Worm (Caenorhabditis elegans): ENCODE data around the gene irld-33.

The irld-33 gene

DNA sequence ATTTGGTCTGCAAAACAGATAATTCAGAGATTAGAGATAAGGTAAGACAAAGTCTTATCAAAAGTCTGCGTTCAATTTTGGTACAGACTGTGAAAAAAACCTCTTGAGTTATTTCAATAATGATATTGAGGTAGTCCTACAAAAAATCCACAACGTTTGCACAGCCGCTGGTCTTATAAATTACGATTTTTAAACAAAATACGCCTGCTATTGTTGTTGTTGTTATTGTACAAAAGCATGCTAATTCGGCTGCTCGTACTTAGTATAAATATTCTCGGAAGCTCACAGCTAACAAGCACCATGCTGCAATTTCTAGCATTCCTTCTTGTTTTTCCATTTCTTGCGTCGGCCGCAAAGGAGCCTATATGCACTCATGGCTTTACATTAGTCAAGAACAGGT is 5.3 kb downstream of the irld-33 start, which contains the start of gene clec-19:
Gene clec-19, plus strand, starts transcription at position 301 of the 400 bp plus-strand sequence.
- TF ChIP-seq lin-29 (GFP tag; IDR thresholded peaks at IDR 0.05) (no peak), lin-1 (GFP tag; IDR thresholded peaks at IDR 0.05) (no peak), Y105C5A.15 (GFP tag; IDR thresholded peaks at IDR 0.05) (no peak), mxl-3 (GFP tag; optimal IDR thresholded peaks at IDR 0.05) (no peak), nhr-11 (tag; optimal IDR thresholded peaks at IDR 0.05) (no peak)

DNA sequence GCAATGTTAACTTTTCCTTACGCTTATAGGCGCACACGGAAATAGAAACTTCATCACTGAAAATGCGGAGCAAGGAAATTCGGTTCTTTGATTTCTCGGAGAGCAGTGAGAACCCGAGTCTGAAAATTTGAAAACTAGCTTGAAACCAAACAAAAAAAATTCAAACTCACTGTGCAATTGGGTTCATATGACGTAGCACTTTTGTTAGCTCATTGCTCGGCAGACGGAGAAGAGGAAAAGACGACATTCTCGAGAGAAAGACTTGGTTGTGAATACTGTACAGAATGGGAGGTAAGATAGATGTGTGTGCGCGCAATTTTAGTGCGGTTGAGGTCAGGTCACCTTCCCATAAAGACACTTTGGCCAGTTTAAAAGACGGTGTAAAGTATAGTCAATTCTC is 11.6 kb downstream of the irld-33 start, which contains the start of the genes F36H5.13 and F36H5.8:
Gene F36H5.13, minus strand, starts transcription at position 101 of the 400 bp plus-strand sequence.
Gene F36H5.8, minus strand, starts transcription at position 274 of the 400 bp plus-strand sequence.
- peak; percentile 9 for TF ChIP-seq aha-1 (tag)
- TF ChIP-seq ceh-32 (tag; optimal IDR thresholded peaks at IDR 0.05; ENCODE audit: poor library complexity) = no peak

DNA sequence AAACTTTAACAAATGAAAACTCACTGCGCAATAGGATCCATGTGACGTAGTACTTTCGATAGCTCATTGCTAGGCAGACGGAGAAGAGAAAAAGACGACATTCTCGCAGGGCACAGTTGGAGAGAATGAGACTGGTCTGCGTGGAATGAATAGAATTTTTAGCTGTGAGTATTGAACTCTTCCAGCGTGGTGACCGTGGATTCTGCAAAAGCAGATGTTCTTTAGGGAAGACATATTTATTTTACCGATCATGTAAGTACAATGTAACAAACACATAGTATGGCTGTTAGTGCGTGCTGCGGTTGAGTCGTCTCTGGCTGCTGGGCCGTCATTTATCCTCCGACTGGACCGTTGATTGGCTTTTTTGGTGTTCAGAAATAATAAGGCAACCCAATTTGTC is 14.1 kb downstream of the irld-33 start, which contains the start of gene F36H5.9:
Gene F36H5.9, minus strand, starts transcription at position 101 of the 400 bp plus-strand sequence.
- TF ChIP-seq zip-2 (tag; optimal IDR thresholded peaks at IDR 0.05) (no peak), F10B5.3 (tag; optimal IDR thresholded peaks at IDR 0.05) (no peak), lin-39 (tag; optimal IDR thresholded peaks at IDR 0.05) (no peak), dpl-1 (GFP tag; optimal IDR thresholded peaks at IDR 0.05) (no peak), gei-8 (GFP tag; optimal IDR thresholded peaks at IDR 0.05) (no peak), spr-3 (GFP tag; optimal IDR thresholded peaks at IDR 0.05) (no peak), ZK337.2 (GFP tag; IDR thresholded peaks at IDR 0.05) (no peak), zfp-3 (GFP tag; conservative IDR thresholded peaks at IDR 0.05) (no peak), egl-27 (tag; optimal IDR thresholded peaks at IDR 0.05) (no peak), nhr-10 (tag; optimal IDR thresholded peaks at IDR 0.05) (no peak), Y75B8A.6 (GFP tag; IDR thresholded peaks at IDR 0.05) (no peak), unc-130 (GFP tag; optimal IDR thresholded peaks at IDR 0.05) (no peak), madf-5 (GFP tag; IDR thresholded peaks at IDR 0.05) (no peak), snpc-4 (tag; optimal IDR thresholded peaks at IDR 0.05) (no peak), dmd-8 (GFP tag; IDR thresholded peaks at IDR 0.05) (no peak), nhr-102 (tag; optimal IDR thresholded peaks at IDR 0.05) (no peak)

DNA sequence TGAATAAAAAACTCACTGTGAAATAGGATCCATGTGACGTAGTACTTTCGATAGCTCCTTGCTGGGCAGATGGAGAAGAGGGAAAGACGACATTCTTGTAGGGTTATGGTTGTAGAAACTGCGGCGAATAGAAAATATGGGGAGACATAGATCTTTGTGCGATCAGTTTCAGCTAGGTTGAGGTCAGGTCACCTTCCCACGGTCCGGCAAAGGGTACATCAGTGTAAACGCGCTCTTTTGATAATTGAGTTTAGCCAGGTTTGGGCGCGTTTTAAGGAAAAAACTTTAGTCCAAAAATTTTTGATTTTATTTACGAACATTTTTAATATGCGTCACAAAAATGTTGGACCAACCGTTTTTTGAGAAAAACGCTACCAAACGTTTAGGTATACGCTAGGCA is 17.2 kb downstream of the irld-33 start, which contains the start of gene F36H5.17:
Gene F36H5.17, minus strand, starts transcription at position 101 of the 400 bp plus-strand sequence.
- TF ChIP-seq spr-3 (GFP tag; optimal IDR thresholded peaks at IDR 0.05) (no peak), lir-3 (tag; optimal IDR thresholded peaks at IDR 0.05) (no peak), ceh-20 (GFP tag; IDR thresholded peaks at IDR 0.05) (no peak), set-16 (GFP tag; IDR thresholded peaks at IDR 0.05) (no peak), daf-19 (GFP tag; conservative IDR thresholded peaks at IDR 0.05) (no peak)

DNA sequence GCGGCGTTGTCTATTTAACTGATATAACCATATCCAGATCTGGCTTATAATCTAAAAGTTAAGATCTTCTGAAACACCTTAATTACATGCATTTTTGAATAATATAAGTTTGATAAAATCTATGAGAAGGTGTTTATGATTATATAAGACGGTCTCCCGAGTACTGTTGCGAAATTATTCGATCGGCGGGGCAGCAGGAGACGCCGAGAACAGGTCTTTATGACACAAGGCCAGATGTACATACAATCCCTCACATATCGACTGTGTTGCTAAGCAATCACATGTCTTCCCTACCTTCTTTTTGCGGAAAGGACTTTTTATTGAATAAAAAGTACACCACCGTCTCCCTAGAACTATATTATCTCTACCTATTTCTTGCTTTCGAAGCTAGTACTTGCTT is 17.7 kb downstream of the irld-33 start, which contains the start of gene fbxb-53:
Gene fbxb-53, plus strand, starts transcription at position 301 of the 400 bp plus-strand sequence.
- TF ChIP-seq unc-62 (GFP tag; optimal IDR thresholded peaks at IDR 0.05 in 1 of 2) (peak in 1 of 2 experiments; percentile 31), unc-62 (tag; optimal IDR thresholded peaks at IDR 0.05) (no peak), sdz-12 (GFP tag; optimal IDR thresholded peaks at IDR 0.05) (no peak)

DNA sequence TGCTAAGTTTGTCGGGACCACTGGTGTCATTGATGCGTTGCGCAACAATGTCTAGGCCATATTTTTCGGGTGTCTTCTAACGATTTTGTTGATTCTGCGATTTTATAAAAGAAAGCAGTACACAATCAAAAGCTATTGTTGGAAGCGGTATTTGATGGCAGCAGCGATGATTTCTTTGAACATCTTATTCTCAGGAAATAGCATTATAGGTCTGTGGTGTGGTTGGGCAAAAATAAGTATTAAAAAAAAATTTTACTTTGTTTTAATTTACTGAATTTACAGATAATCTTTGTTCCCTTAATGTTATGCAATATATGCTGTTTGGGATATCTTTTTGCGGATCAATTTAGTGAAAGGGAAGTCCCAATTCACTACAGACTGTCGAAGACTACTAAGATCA is 18.2 kb downstream of the irld-33 start, which contains the start of gene F36H5.10:
Gene F36H5.10, plus strand, starts transcription at position 301 of the 400 bp plus-strand sequence.
- TF ChIP-seq ceh-82 (tag; optimal IDR thresholded peaks at IDR 0.05) (no peak), aha-1 (tag) (peak; percentile 7), egl-27 (tag; optimal IDR thresholded peaks at IDR 0.05) (no peak), zip-2 (tag; optimal IDR thresholded peaks at IDR 0.05) (no peak)

Data from whole organism, L4 larva.